Worm (Caenorhabditis elegans) whole organism, L4/young adult: ENCODE measurements around the gene F56D6.14.

Experiments used
- W03F9.2 ChIP-seq: fragments of 150-350 bp; optimal IDR thresholded peaks from 2 replicates; lab custom pipeline; 2014; ENCODE audit warnings: missing biosample characterization, missing genetic modification characterization
- dao-5 ChIP-seq: sonication (generic microtip); optimal IDR thresholded peaks from 2 replicates; lab custom pipeline; 2016; ENCODE audit warnings: missing genotype, missing genetic modification characterization, moderate library complexity, missing compliant biosample characterization
- him-1 ChIP-seq: sonication (generic microtip); optimal IDR thresholded peaks from 2 replicates; lab custom pipeline; 2016; ENCODE audit warnings: missing genotype, missing genetic modification reagents, missing genetic modification characterization, missing compliant biosample characterization

ce11 chrIV:3904620-3905019 is 12.9 kb upstream of the F56D6.14 start, which contains the start of gene F56D6.21:
- no peak for TF ChIP-seq W03F9.2 (tag; lab: Kevin White, UChicago)
- TF ChIP-seq him-1 (tag; lab: Kevin White, UChicago) = no peak
- TF ChIP-seq dao-5 (tag; lab: Kevin White, UChicago) = no peak
